Worm (Caenorhabditis elegans) whole organism, L1 larva: Measurements from ENCODE around the gene hpo-39.

Experiments
- ama-1 ChIP-seq: fragments of 150-350 bp; optimal IDR thresholded peaks from 2 replicates; lab custom pipeline; 2014
- blmp-1 ChIP-seq: fragments of 150-350 bp; optimal IDR thresholded peaks from 2 replicates; lab custom pipeline; 2014; ENCODE audit warnings: missing biosample characterization, missing genetic modification characterization
- egl-13 ChIP-seq: sonication (generic microtip); optimal IDR thresholded peaks from 2 replicates; lab custom pipeline; 2016; ENCODE audit warnings: missing genotype, missing genetic modification reagents, missing genetic modification characterization, missing compliant biosample characterization
- ets-5 ChIP-seq: fragments of 200-800 bp; sonication (Bioruptor generic); IDR thresholded peaks from 2 replicates; pipeline ENCODE4 v1.3.6; 2022; ENCODE audit warnings: missing genetic modification characterization, missing compliant biosample characterization
- lin-35 ChIP-seq, 2 experiments: fragments of 150-350 bp; optimal IDR thresholded peaks; 2 replicates each; lab custom pipeline; 2014; ENCODE audit warnings: missing biosample characterization in 2 of 2, missing genetic modification characterization in 2 of 2, missing genetic modification reagents in 2 of 2
- nhr-20 ChIP-seq: sonication (generic microtip); optimal IDR thresholded peaks from 2 replicates; lab custom pipeline; 2016; ENCODE audit warnings: mild to moderate bottlenecking, missing genetic modification characterization, missing compliant biosample characterization

DNA sequence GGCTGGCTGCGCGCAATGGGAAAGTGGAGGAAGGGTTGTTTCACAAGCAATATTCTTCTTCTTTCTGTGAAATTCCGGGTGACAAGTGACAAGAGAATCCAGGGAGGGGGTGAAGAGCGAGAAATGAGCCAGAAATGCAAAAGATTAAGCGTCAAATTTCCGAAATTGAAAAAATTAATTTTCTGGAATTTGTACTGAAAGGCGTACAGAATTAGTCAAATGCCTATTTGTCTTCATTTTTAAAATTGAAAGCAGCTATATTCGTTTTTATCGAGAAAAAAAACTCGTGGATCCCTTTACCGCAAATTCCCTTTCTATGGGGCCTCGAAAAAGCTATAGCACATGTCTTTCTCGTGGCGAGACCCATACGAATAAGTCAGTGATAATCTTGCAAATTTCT, 38.0 kb downstream of the hpo-39 start:
- TF ChIP-seq blmp-1: no peak
- TF ChIP-seq nhr-20 (tag; lab: Kevin White, UChicago): no peak
- no peak for TF ChIP-seq ets-5 (GFP tag; lab: Robert Waterston, UW)
- TF ChIP-seq ama-1: no peak
- TF ChIP-seq egl-13: no peak
- TF ChIP-seq lin-35 (GFP tag; optimal IDR thresholded peaks at IDR 0.05; lab: Kevin White, UChicago): no peak
